Fruit fly (Drosophila melanogaster): ENCODE results near the gene CG44153.
A peak's percentile ranks its signal among the peaks of the same experiment; 100 is the strongest.

CG44153 gene

dm6 chr2L:10200847-10201246 lies 20.8 kb upstream of the CG44153 start, which contains the start of the genes Ripalpha and RpL7 (continued):
- TF ChIP-seq CG30431 (GFP tag; optimal IDR thresholded peaks at IDR 0.05), result peak; percentile 97
- TF ChIP-seq ken (GFP tag; IDR thresholded peaks at IDR 0.05), result peak; percentile 98
- TF ChIP-seq slou (GFP tag; optimal IDR thresholded peaks at IDR 0.05), result peak; percentile 96
- TF ChIP-seq CG10543 (GFP tag; optimal IDR thresholded peaks at IDR 0.05), result peak; percentile 99
- TF ChIP-seq CG6854 (GFP tag; optimal IDR thresholded peaks at IDR 0.05), result peak; percentile 92
- peak; percentile 99 for TF ChIP-seq chm (GFP tag; IDR thresholded peaks at IDR 0.05)
- TF ChIP-seq vvl (GFP tag; IDR thresholded peaks at IDR 0.05), result peak; percentile 98
- TF ChIP-seq hbn (GFP tag; IDR thresholded peaks at IDR 0.05; ENCODE audit: partially characterized antibody), result peak; percentile 81
- peak; percentile 93 for TF ChIP-seq cas (GFP tag; IDR thresholded peaks at IDR 0.05)
- TF ChIP-seq H15 (GFP tag; IDR thresholded peaks at IDR 0.05), result peak; percentile 97
- TF ChIP-seq CG16863 (GFP tag; optimal IDR thresholded peaks at IDR 0.05), result peak; percentile 96
- TF ChIP-seq Fer2 (tag; optimal IDR thresholded peaks at IDR 0.05), result peak; percentile 95
- TF ChIP-seq CG15479 (GFP tag; optimal IDR thresholded peaks at IDR 0.05), result peak; percentile 95
- TF ChIP-seq knrl (GFP tag; IDR thresholded peaks at IDR 0.05; ENCODE audit: partially characterized antibody), result peak; percentile 94
- TF ChIP-seq slp2 (GFP tag; optimal IDR thresholded peaks at IDR 0.05), result peak; percentile 98
- peak; percentile 98 for TF ChIP-seq emc (GFP tag; optimal IDR thresholded peaks at IDR 0.05)
- no peak for TF ChIP-seq fru (optimal IDR thresholded peaks at IDR 0.05)
- no peak; the same call in none of the 2 replicates for TF ChIP-seq CG32772 (GFP tag; IDR thresholded peaks at IDR 0.05)
- peak; percentile 97 for TF ChIP-seq Bteb2 (GFP tag; optimal IDR thresholded peaks at IDR 0.05)
- TF ChIP-seq amos (GFP tag; IDR thresholded peaks at IDR 0.05; ENCODE audit: partially characterized antibody), result peak; percentile 98
- peak; percentile 88 for TF ChIP-seq CG4730 (GFP tag; IDR thresholded peaks at IDR 0.05)
- TF ChIP-seq CG9215 (GFP tag; IDR thresholded peaks at IDR 0.05), result peak; percentile 83
- peak in 1 of 2 experiments; percentile 72 for TF ChIP-seq tll (GFP tag; optimal IDR thresholded peaks at IDR 0.05)
- peak; percentile 90 for TF ChIP-seq CG11695 (GFP tag; IDR thresholded peaks at IDR 0.05)
- TF ChIP-seq Fer1 (GFP tag; optimal IDR thresholded peaks at IDR 0.05), result peak; percentile 99
- TF ChIP-seq CG5180 (GFP tag; optimal IDR thresholded peaks at IDR 0.05), result peak; percentile 89
- TF ChIP-seq CG6791 (GFP tag; IDR thresholded peaks at IDR 0.05; ENCODE audit: partially characterized antibody), result peak; percentile 95

dm6 chr2L:10198911-10199310 lies 18.9 kb upstream of the CG44153 start, which contains the start of gene Sur:
Gene Sur (minus strand): TSS chr2L:10199117.
- TF ChIP-seq bigmax (GFP tag; optimal IDR thresholded peaks at IDR 0.05) (no peak), sob (GFP tag; IDR thresholded peaks at IDR 0.05) (no peak), Atf6 (GFP tag; IDR thresholded peaks at IDR 0.05) (0 out of 2 replicates have a peak, but pooled peaks have one; percentile 10), CG6791 (GFP tag; IDR thresholded peaks at IDR 0.05; ENCODE audit: partially characterized antibody) (no peak), trh (GFP tag; optimal IDR thresholded peaks at IDR 0.05) (no peak), ato (GFP tag; IDR thresholded peaks at IDR 0.05; ENCODE audit: partially characterized antibody) (peak; percentile 30; the same call in 1 of the 2 replicates), CG31388 (GFP tag; optimal IDR thresholded peaks at IDR 0.05) (no peak), ci (GFP tag; IDR thresholded peaks at IDR 0.05) (peak; percentile 55; the same call in 1 of the 3 replicates), HHEX (GFP tag; optimal IDR thresholded peaks at IDR 0.05) (no peak), Scr (GFP tag; IDR thresholded peaks at IDR 0.05; ENCODE audit: partially characterized antibody) (0 out of 2 replicates have a peak, but pooled peaks have one; percentile 18), Lhr (GFP tag; optimal IDR thresholded peaks at IDR 0.05) (no peak), tgo (GFP tag; IDR thresholded peaks at IDR 0.05) (no peak), Deaf1 (tag; optimal IDR thresholded peaks at IDR 0.05) (peak; percentile 87), MBD-R2 (GFP tag; IDR thresholded peaks at IDR 0.05) (peak; percentile 27; the same call in 1 of the 2 replicates), NK7.1 (GFP tag; optimal IDR thresholded peaks at IDR 0.05) (no peak), CG12769 (tag; optimal IDR thresholded peaks at IDR 0.05) (peak; percentile 46), CG4360 (GFP tag; IDR thresholded peaks at IDR 0.05) (0 out of 2 replicates have a peak, but pooled peaks have one; percentile 17), CG12942 (GFP tag; optimal IDR thresholded peaks at IDR 0.05) (no peak), Bgb (GFP tag; IDR thresholded peaks at IDR 0.05; ENCODE audit: partially characterized antibody) (peak; percentile 37; the same call in 1 of the 2 replicates), CG12219 (GFP tag; optimal IDR thresholded peaks at IDR 0.05) (no peak), fu2 (GFP tag; optimal IDR thresholded peaks at IDR 0.05) (no peak), CG10543 (GFP tag; optimal IDR thresholded peaks at IDR 0.05) (peak; percentile 58), Jarid2 (GFP tag; optimal IDR thresholded peaks at IDR 0.05) (peak; percentile 60), kni (GFP tag; optimal IDR thresholded peaks at IDR 0.05) (no peak), Hr78 (GFP tag; optimal IDR thresholded peaks at IDR 0.05) (no peak)

All from whole organism, embryonic.